Worm (Caenorhabditis elegans) whole organism, midembryonic: ENCODE data around the gene R07E4.1.

ENCODE experiments used
- T22C8.4 ChIP-seq: fragments of 200-800 bp; sonication (Bioruptor generic); IDR thresholded peaks from 2 replicates; pipeline ENCODE4 v1.3.6; 2022; ENCODE audit warnings: missing genetic modification characterization, missing compliant biosample characterization
- cog-1 ChIP-seq: sonication (generic microtip); optimal IDR thresholded peaks from 2 replicates; lab custom pipeline; 2016; ENCODE audit warnings: missing genetic modification characterization, missing compliant biosample characterization
- flt-1 ChIP-seq: fragments of 200-800 bp; sonication (Bioruptor generic); IDR thresholded peaks from 2 replicates; pipeline ENCODE4 v1.3.6; 2022; ENCODE audit warnings: missing genetic modification characterization, missing compliant biosample characterization
- klf-2 ChIP-seq: fragments of 200-800 bp; sonication (Bioruptor generic); conservative IDR thresholded peaks from 2 replicates; pipeline ENCODE4 v1.3.6; 2022; ENCODE audit warnings: missing genetic modification reagents, missing genetic modification characterization, missing compliant biosample characterization
- med-1 ChIP-seq: sonication (generic microtip); optimal IDR thresholded peaks from 2 replicates; lab custom pipeline; 2017; ENCODE audit warnings: missing genetic modification characterization, mild to moderate bottlenecking, missing compliant biosample characterization, antibody characterized with exemption, missing genetic modification reagents; ENCODE audit not compliant: insufficient read depth
- ref-1 ChIP-seq: fragments of 200-800 bp; sonication (Bioruptor generic); conservative IDR thresholded peaks from 2 replicates; pipeline ENCODE4 v1.3.6; 2022; ENCODE audit warnings: missing genetic modification reagents, missing genetic modification characterization, missing compliant biosample characterization
- tab-1 ChIP-seq: fragments of 200-800 bp; sonication (Bioruptor generic); IDR thresholded peaks from 2 replicates; pipeline ENCODE4 v1.3.6; 2022; ENCODE audit warnings: missing genetic modification characterization, missing compliant biosample characterization
- ztf-23 ChIP-seq: fragments of 200-800 bp; sonication (Bioruptor generic); IDR thresholded peaks from 2 replicates; pipeline ENCODE4 v1.3.6; 2022; ENCODE audit warnings: missing genetic modification reagents, missing genetic modification characterization, missing compliant biosample characterization
- ztf-29 ChIP-seq: fragments of 200-800 bp; sonication (Bioruptor generic); IDR thresholded peaks from 2 replicates; pipeline ENCODE4 v1.3.6; 2022; ENCODE audit warnings: missing genetic modification reagents, missing genetic modification characterization, missing compliant biosample characterization

The R07E4.1 gene

ce11 chrX:5958815-5959214, at the start of gene R07E4.1:
Gene R07E4.1 (plus strand): TSS chrX:5959115.
- no peak for TF ChIP-seq T22C8.4 (GFP tag; lab: Robert Waterston, UW)
- TF ChIP-seq tab-1 (GFP tag; lab: Robert Waterston, UW), result no peak
- TF ChIP-seq ztf-29 (GFP tag; lab: Robert Waterston, UW), result no peak
- TF ChIP-seq med-1 (GFP tag; lab: Kevin White, UChicago), result no peak
- TF ChIP-seq cog-1 (tag; lab: Kevin White, UChicago), result no peak
- TF ChIP-seq flt-1, result no peak
- TF ChIP-seq ztf-23 (GFP tag; lab: Robert Waterston, UW), result no peak
- TF ChIP-seq ref-1 (GFP tag; lab: Robert Waterston, UW), result no peak
- no peak for TF ChIP-seq klf-2 (GFP tag; lab: Robert Waterston, UW)

- TF ChIP-seq tab-1 (GFP tag; lab: Robert Waterston, UW), result no peak
- TF ChIP-seq med-1 (GFP tag; lab: Kevin White, UChicago), result no peak
- TF ChIP-seq ztf-29 (GFP tag; lab: Robert Waterston, UW), result no peak
- TF ChIP-seq klf-2 (GFP tag; lab: Robert Waterston, UW), result no peak
- TF ChIP-seq T22C8.4 (GFP tag; lab: Robert Waterston, UW), result no peak
- TF ChIP-seq cog-1 (tag; lab: Kevin White, UChicago), result no peak
- TF ChIP-seq flt-1, result no peak
- no peak for TF ChIP-seq ref-1 (GFP tag; lab: Robert Waterston, UW)
- no peak for TF ChIP-seq ztf-23 (GFP tag; lab: Robert Waterston, UW)
Measured at ce11 chrX:5917284-5917683, 41.6 kb upstream of the R07E4.1 start, which contains the start of gene Y23B4A.1. Gene Y23B4A.1 (minus strand): TSS chrX:5917384.

ce11 chrX:5919097-5919496, 39.8 kb upstream of the R07E4.1 start, which contains the start of gene capa-1:
Gene capa-1 (plus strand): TSS chrX:5919397.
- TF ChIP-seq klf-2 (GFP tag; lab: Robert Waterston, UW), result no peak

ce11 chrX:5923672-5924071, 35.2 kb upstream of the R07E4.1 start:
- TF ChIP-seq cog-1 (tag; lab: Kevin White, UChicago) (no peak), ref-1 (GFP tag; lab: Robert Waterston, UW) (no peak), flt-1 (no peak)

- no peak for TF ChIP-seq ztf-29 (GFP tag; lab: Robert Waterston, UW)
Measured at ce11 chrX:5930822-5931221, 28.1 kb upstream of the R07E4.1 start, which contains the start of gene egl-6. Gene egl-6 (plus strand): TSS chrX:5931122.

ce11 chrX:5932923-5933322, 26.0 kb upstream of the R07E4.1 start:
- TF ChIP-seq med-1 (GFP tag; lab: Kevin White, UChicago) (no peak), ref-1 (GFP tag; lab: Robert Waterston, UW) (no peak), tab-1 (GFP tag; lab: Robert Waterston, UW) (no peak), ztf-23 (GFP tag; lab: Robert Waterston, UW) (no peak), flt-1 (no peak), klf-2 (GFP tag; lab: Robert Waterston, UW) (no peak), cog-1 (tag; lab: Kevin White, UChicago) (no peak), ztf-29 (GFP tag; lab: Robert Waterston, UW) (no peak), T22C8.4 (GFP tag; lab: Robert Waterston, UW) (no peak)

- no peak for TF ChIP-seq T22C8.4 (GFP tag; lab: Robert Waterston, UW)
Measured at ce11 chrX:5935473-5935872, 23.4 kb upstream of the R07E4.1 start, which contains the start of gene C46F4.3. Gene C46F4.3 (plus strand): TSS chrX:5935773.

ce11 chrX:5941325-5941724, 17.6 kb upstream of the R07E4.1 start:
- no peak for TF ChIP-seq ztf-29 (GFP tag; lab: Robert Waterston, UW)

ce11 chrX:5942171-5942570, 16.7 kb upstream of the R07E4.1 start:
- TF ChIP-seq ref-1 (GFP tag; lab: Robert Waterston, UW) (no peak), klf-2 (GFP tag; lab: Robert Waterston, UW) (no peak), flt-1 (no peak), tab-1 (GFP tag; lab: Robert Waterston, UW) (no peak), cog-1 (tag; lab: Kevin White, UChicago) (no peak), ztf-23 (GFP tag; lab: Robert Waterston, UW) (no peak)

- no peak for TF ChIP-seq ref-1 (GFP tag; lab: Robert Waterston, UW)
- TF ChIP-seq ztf-29 (GFP tag; lab: Robert Waterston, UW), result no peak
- TF ChIP-seq T22C8.4 (GFP tag; lab: Robert Waterston, UW), result no peak
- TF ChIP-seq tab-1 (GFP tag; lab: Robert Waterston, UW), result no peak
- no peak for TF ChIP-seq flt-1
- TF ChIP-seq cog-1 (tag; lab: Kevin White, UChicago), result no peak
- no peak for TF ChIP-seq klf-2 (GFP tag; lab: Robert Waterston, UW)
- no peak for TF ChIP-seq ztf-23 (GFP tag; lab: Robert Waterston, UW)
- no peak for TF ChIP-seq med-1 (GFP tag; lab: Kevin White, UChicago)
Measured at ce11 chrX:5943908-5944307, 15.0 kb upstream of the R07E4.1 start.

- no peak for TF ChIP-seq tab-1 (GFP tag; lab: Robert Waterston, UW)
- no peak for TF ChIP-seq ztf-23 (GFP tag; lab: Robert Waterston, UW)
- TF ChIP-seq flt-1, result no peak
- no peak for TF ChIP-seq ztf-29 (GFP tag; lab: Robert Waterston, UW)
- TF ChIP-seq T22C8.4 (GFP tag; lab: Robert Waterston, UW), result no peak
- no peak for TF ChIP-seq cog-1 (tag; lab: Kevin White, UChicago)
- TF ChIP-seq klf-2 (GFP tag; lab: Robert Waterston, UW), result no peak
- no peak for TF ChIP-seq ref-1 (GFP tag; lab: Robert Waterston, UW)
- TF ChIP-seq med-1 (GFP tag; lab: Kevin White, UChicago), result no peak
Measured at ce11 chrX:5944488-5944887, 14.4 kb upstream of the R07E4.1 start, which contains the start of gene acs-17. Gene acs-17 (minus strand): TSS chrX:5944510.
